Fruit fly (Drosophila melanogaster): ENCODE results near the gene Sac1.

Sac1 gene

dm6 chr3L:1216460-1216859, 31.2 kb upstream of the Sac1 start (continued):
- TF ChIP-seq Ssrp (tag; optimal IDR thresholded peaks at IDR 0.05) (peak; percentile 47), jumu (GFP tag; optimal IDR thresholded peaks at IDR 0.05) (peak; percentile 32), CG1647 (GFP tag; optimal IDR thresholded peaks at IDR 0.05) (no peak), CG10267 (tag; optimal IDR thresholded peaks at IDR 0.05) (peak; percentile 14), CrebB (tag; optimal IDR thresholded peaks at IDR 0.05) (no peak), CG1602 (GFP tag; optimal IDR thresholded peaks at IDR 0.05) (no peak), ftz-f1 (GFP tag; optimal IDR thresholded peaks at IDR 0.05) (no peak), CG15011 (GFP tag; optimal IDR thresholded peaks at IDR 0.05) (peak; percentile 15), CoRest (tag; optimal IDR thresholded peaks at IDR 0.05) (peak; percentile 38), CG7928 (GFP tag; optimal IDR thresholded peaks at IDR 0.05) (no peak), CG18764 (GFP tag; optimal IDR thresholded peaks at IDR 0.05) (peak; percentile 19), CG17385 (GFP tag; optimal IDR thresholded peaks at IDR 0.05) (peak; percentile 32), CG17359 (tag; optimal IDR thresholded peaks at IDR 0.05) (peak; percentile 62), Atf6 (GFP tag; IDR thresholded peaks at IDR 0.05) (0 out of 2 replicates have a peak, but pooled peaks have one; percentile 24), CG8388 (GFP tag; optimal IDR thresholded peaks at IDR 0.05) (peak; percentile 56), Asciz (GFP tag; optimal IDR thresholded peaks at IDR 0.05) (peak; percentile 53), Lim3 (GFP tag; IDR thresholded peaks at IDR 0.05) (no peak), CG16779 (GFP tag; IDR thresholded peaks at IDR 0.05) (no peak), CG13424 (tag; optimal IDR thresholded peaks at IDR 0.05) (peak; percentile 42), CG10321 (GFP tag; IDR thresholded peaks at IDR 0.05) (no peak), Mes4 (GFP tag; optimal IDR thresholded peaks at IDR 0.05) (no peak), CG33557 (GFP tag; optimal IDR thresholded peaks at IDR 0.05) (no peak), slbo (GFP tag; IDR thresholded peaks at IDR 0.05) (0 out of 2 replicates have a peak, but pooled peaks have one; percentile 7), Hr39 (optimal IDR thresholded peaks at IDR 0.05) (no peak), klu (GFP tag; IDR thresholded peaks at IDR 0.05) (no peak), so (GFP tag; IDR thresholded peaks at IDR 0.05) (no peak), Abd-B (GFP tag; optimal IDR thresholded peaks at IDR 0.05) (peak; percentile 14), gsb (GFP tag; IDR thresholded peaks at IDR 0.05) (no peak), scrt (GFP tag; optimal IDR thresholded peaks at IDR 0.05) (no peak), CG17328 (GFP tag; IDR thresholded peaks at IDR 0.05) (peak; percentile 60), ind (GFP tag; optimal IDR thresholded peaks at IDR 0.05) (peak; percentile 49), btn (GFP tag; optimal IDR thresholded peaks at IDR 0.05) (peak; percentile 47), CG10366 (GFP tag; IDR thresholded peaks at IDR 0.05) (peak; percentile 26; the same call in 1 of the 2 replicates), Aef1 (GFP tag; IDR thresholded peaks at IDR 0.05) (0 out of 3 replicates have a peak, but pooled peaks have one; percentile 25), Med (GFP tag) (peak; percentile 73), MTF-1 (GFP tag; optimal IDR thresholded peaks at IDR 0.05; ENCODE audit: borderline replicate concordance) (no peak), CG7786 (GFP tag; optimal IDR thresholded peaks at IDR 0.05) (no peak), CG18262 (tag; optimal IDR thresholded peaks at IDR 0.05) (peak; percentile 59), phol (tag; optimal IDR thresholded peaks at IDR 0.05) (peak; percentile 66), tap (tag; optimal IDR thresholded peaks at IDR 0.05) (peak; percentile 48), repo (GFP tag; optimal IDR thresholded peaks at IDR 0.05) (peak; percentile 1), MESR4 (GFP tag; optimal IDR thresholded peaks at IDR 0.05) (no peak), chn (GFP tag; optimal IDR thresholded peaks at IDR 0.05) (peak; percentile 15), CG30431 (GFP tag; optimal IDR thresholded peaks at IDR 0.05) (peak; percentile 36), wor (GFP tag; IDR thresholded peaks at IDR 0.05) (no peak), tgo (GFP tag; IDR thresholded peaks at IDR 0.05) (no peak), CG16813 (GFP tag; IDR thresholded peaks at IDR 0.05; ENCODE audit: partially characterized antibody) (no peak), Rx (GFP tag; IDR thresholded peaks at IDR 0.05) (peak; percentile 11; the same call in 1 of the 2 replicates), CG8944 (GFP tag; optimal IDR thresholded peaks at IDR 0.05) (no peak), Pdp1 (GFP tag; optimal IDR thresholded peaks at IDR 0.05) (peak; percentile 11 to 14), jing (GFP tag; optimal IDR thresholded peaks at IDR 0.05) (peak; percentile 28), ewg (GFP tag; optimal IDR thresholded peaks at IDR 0.05) (no peak)

Measured in whole organism, embryonic.